Fruit fly (Drosophila melanogaster) ovary, adult (tissue): ENCODE results near the gene Ipk2.

Experiments used
- CG17801 ChIP-seq: fragments of 200-800 bp; optimal IDR thresholded peaks from 2 replicates; lab custom pipeline; 2019; ENCODE audit warnings: missing biosample characterization, mild to moderate bottlenecking, missing genetic modification characterization, moderate library complexity; ENCODE audit not compliant: partially characterized antibody

Gene Ipk2

dm6 chr2L:574226-574625 lies at the start of gene Ipk2, which contains the start of gene cold:
TSS of gene Ipk2 (minus strand) at chr2L:574264.
TSS of gene cold (plus strand) at chr2L:574291.
- TF ChIP-seq CG17801 = peak; percentile 81

dm6 chr2L:623210-623873 lies 49.3 kb upstream of the Ipk2 start:
- no peak for TF ChIP-seq CG17801

dm6 chr2L:621101-621500 lies 47.0 kb upstream of the Ipk2 start, which contains the start of gene lectin-21Cb:
TSS of gene lectin-21Cb (minus strand) at chr2L:621201.
- no peak for TF ChIP-seq CG17801

dm6 chr2L:619739-620138 lies 45.7 kb upstream of the Ipk2 start:
- TF ChIP-seq CG17801 = no peak

dm6 chr2L:615023-615422 lies 41.0 kb upstream of the Ipk2 start:
- TF ChIP-seq CG17801 = no peak

- no peak for TF ChIP-seq CG17801
Measured at dm6 chr2L:612778-613177, 38.7 kb upstream of the Ipk2 start.

dm6 chr2L:609497-609896 lies 35.4 kb upstream of the Ipk2 start:
- TF ChIP-seq CG17801 = no peak

- no peak for TF ChIP-seq CG17801
Measured at dm6 chr2L:608143-608542, 34.1 kb upstream of the Ipk2 start.

- no peak for TF ChIP-seq CG17801
Measured at dm6 chr2L:606952-607351, 32.9 kb upstream of the Ipk2 start.

- no peak for TF ChIP-seq CG17801
Measured at dm6 chr2L:606165-606564, 32.1 kb upstream of the Ipk2 start.

- TF ChIP-seq CG17801 = no peak
Measured at dm6 chr2L:604060-604459, 30.0 kb upstream of the Ipk2 start.

- TF ChIP-seq CG17801 = peak; percentile 2
Measured at dm6 chr2L:602439-602879, 28.4 kb upstream of the Ipk2 start, which contains the start of gene CG13689. TSS of gene CG13689 (plus strand) at chr2L:602813.

- no peak for TF ChIP-seq CG17801
Measured at dm6 chr2L:601848-602247, 27.8 kb upstream of the Ipk2 start.

dm6 chr2L:597771-598170 lies 23.7 kb upstream of the Ipk2 start:
- TF ChIP-seq CG17801 = no peak

dm6 chr2L:594635-595384 lies 20.7 kb upstream of the Ipk2 start, which contains the start of gene Gsc:
TSS of gene Gsc (minus strand) at chr2L:594685.
- no peak for TF ChIP-seq CG17801

dm6 chr2L:594048-594447 lies 20.0 kb upstream of the Ipk2 start:
- TF ChIP-seq CG17801 = no peak

dm6 chr2L:591511-591910 lies 17.4 kb upstream of the Ipk2 start:
- no peak for TF ChIP-seq CG17801

- no peak for TF ChIP-seq CG17801
Measured at dm6 chr2L:585268-585667, 11.2 kb upstream of the Ipk2 start.
